Worm (Caenorhabditis elegans) whole organism, L3 larva: ENCODE measurements around the gene C17A2.3.

Experiments used
- ceh-28 ChIP-seq: fragments of 150-350 bp; optimal IDR thresholded peaks from 2 replicates; lab custom pipeline; 2014; ENCODE audit warnings: missing biosample characterization, missing genetic modification reagents, missing genetic modification characterization
- lin-39 ChIP-seq: fragments of 150-350 bp; optimal IDR thresholded peaks from 2 replicates; lab custom pipeline; 2018; ENCODE audit warnings: missing biosample characterization, missing genetic modification reagents, missing genetic modification characterization
- nhr-76 ChIP-seq: fragments of 150-350 bp; sonication (generic microtip); optimal IDR thresholded peaks from 5 replicates; lab custom pipeline; 2014; ENCODE audit warnings: missing biosample characterization, missing genetic modification characterization
- skn-1 ChIP-seq: fragments of 150-350 bp; optimal IDR thresholded peaks from 2 replicates; lab custom pipeline; 2014; ENCODE audit warnings: missing biosample characterization, missing genetic modification characterization
- snpc-4 ChIP-seq: fragments of 150-350 bp; optimal IDR thresholded peaks from 2 replicates; lab custom pipeline; 2014; ENCODE audit warnings: missing biosample characterization, missing genetic modification characterization
- unc-39 ChIP-seq: sonication (generic microtip); optimal IDR thresholded peaks from 4 replicates; lab custom pipeline; 2017; ENCODE audit warnings: missing biosample characterization, missing genetic modification characterization

DNA sequence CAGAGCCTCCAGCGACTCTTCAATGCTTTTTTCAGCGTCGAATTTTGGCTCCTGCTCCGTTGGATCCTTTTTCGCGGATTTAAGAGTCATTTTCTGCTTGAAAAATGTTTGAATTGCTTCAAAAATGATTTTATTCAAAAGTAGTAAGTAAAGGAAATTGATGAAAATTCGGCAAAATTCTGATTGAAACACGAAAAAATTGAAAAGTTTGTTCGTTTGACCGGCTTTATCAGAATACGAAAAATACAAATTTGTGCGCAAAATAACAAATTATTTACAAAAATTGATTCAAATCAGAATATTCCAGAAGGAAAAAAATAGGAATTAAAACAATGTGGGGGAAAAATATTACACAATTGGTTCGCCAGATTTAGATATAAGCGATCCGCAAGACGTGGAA, 36.4 kb upstream of the C17A2.3 start, which contains the start of gene F54D10.4:
- TF ChIP-seq unc-39 (tag; lab: Kevin White, UChicago) (no peak), nhr-76 (no peak), ceh-28 (tag; lab: Kevin White, UChicago) (no peak), snpc-4 (tag; lab: Kevin White, UChicago) (no peak), skn-1 (tag; lab: Kevin White, UChicago) (no peak), lin-39 (tag; lab: Kevin White, UChicago) (no peak)
